Fruit fly (Drosophila melanogaster) whole organism, embryonic: Measurements from ENCODE around the gene heix.

ENCODE experiments used
- Abd-B ChIP-seq: fragments of 200-800 bp; sonication (Bioruptor generic); optimal IDR thresholded peaks from 2 replicates; lab custom pipeline; 2018; ENCODE audit warnings: missing biosample characterization, mild to moderate bottlenecking, missing genetic modification characterization, moderate library complexity
- CG10209 ChIP-seq: fragments of 200-800 bp; sonication (Bioruptor generic); optimal IDR thresholded peaks from 3 replicates; lab custom pipeline; 2017; ENCODE audit warnings: missing biosample characterization, mild to moderate bottlenecking, missing genetic modification characterization, missing genetic modification reagents
- CG10979 ChIP-seq: fragments of 200-800 bp; sonication (Bioruptor generic); optimal IDR thresholded peaks from 2 replicates; lab custom pipeline; 2018; ENCODE audit warnings: missing biosample characterization, mild to moderate bottlenecking, missing genetic modification characterization, moderate library complexity
- CG11560 ChIP-seq: fragments of 200-800 bp; sonication (Bioruptor generic); IDR thresholded peaks from 3 replicates; pipeline ENCODE4 v1.3.6; 2022; ENCODE audit warnings: missing biosample characterization, missing genetic modification characterization
- CG14441 ChIP-seq: fragments of 200-800 bp; sonication (Bioruptor generic); IDR thresholded peaks from 2 replicates; pipeline ENCODE4 v1.3.6; 2022; ENCODE audit warnings: missing biosample characterization, missing genetic modification characterization
- CG14965 ChIP-seq: fragments of 200-800 bp; sonication (Bioruptor generic); optimal IDR thresholded peaks from 2 replicates; lab custom pipeline; 2016; ENCODE audit warnings: missing biosample characterization, missing genetic modification characterization, borderline replicate concordance
- CG1603 ChIP-seq: fragments of 200-800 bp; sonication (Bioruptor generic); optimal IDR thresholded peaks from 2 replicates; lab custom pipeline; 2019; ENCODE audit warnings: missing biosample characterization, mild to moderate bottlenecking, missing genetic modification characterization, moderate library complexity
- CG18619 ChIP-seq: fragments of 200-800 bp; sonication (Bioruptor generic); optimal IDR thresholded peaks from 3 replicates; lab custom pipeline; 2017; ENCODE audit warnings: missing biosample characterization, mild to moderate bottlenecking, missing genetic modification characterization
- CG31224 ChIP-seq: fragments of 200-800 bp; sonication (Bioruptor generic); IDR thresholded peaks from 2 replicates; pipeline ENCODE4 v1.3.6; 2022; ENCODE audit warnings: missing biosample characterization, missing genetic modification characterization
- CG32767 ChIP-seq: fragments of 200-800 bp; sonication (Bioruptor generic); IDR thresholded peaks from 2 replicates; pipeline ENCODE4 v1.3.6; 2022; ENCODE audit warnings: missing biosample characterization, missing genetic modification characterization
- CG3281 ChIP-seq: fragments of 200-800 bp; sonication (Bioruptor generic); optimal IDR thresholded peaks from 3 replicates; lab custom pipeline; 2017; ENCODE audit warnings: missing biosample characterization, mild to moderate bottlenecking, missing genetic modification characterization
- CG3726 ChIP-seq: fragments of 200-800 bp; sonication (Bioruptor generic); IDR thresholded peaks from 3 replicates; pipeline ENCODE4, ENCODE4 v1.3.6; 2022; ENCODE audit warnings: missing biosample characterization, missing genetic modification characterization
- CG42726 ChIP-seq: fragments of 200-800 bp; sonication (Bioruptor generic); IDR thresholded peaks from 2 replicates; pipeline ENCODE4 v1.3.6; 2022; ENCODE audit warnings: missing biosample characterization, missing genetic modification characterization; ENCODE audit not compliant: partially characterized antibody
- CG4707 ChIP-seq: fragments of 200-800 bp; sonication (Bioruptor generic); optimal IDR thresholded peaks from 2 replicates; lab custom pipeline; 2018; ENCODE audit warnings: missing biosample characterization, mild to moderate bottlenecking, missing genetic modification characterization, moderate library complexity
- CG6254 ChIP-seq: fragments of 200-800 bp; sonication (Bioruptor generic); optimal IDR thresholded peaks from 3 replicates; lab custom pipeline; 2017; ENCODE audit warnings: mild to moderate bottlenecking, missing biosample characterization, missing genetic modification reagents, missing genetic modification characterization
- CG6813 ChIP-seq: fragments of 200-800 bp; sonication (Bioruptor generic); optimal IDR thresholded peaks from 2 replicates; lab custom pipeline; 2017; ENCODE audit warnings: missing biosample characterization, missing genetic modification characterization, mild to moderate bottlenecking, moderate library complexity, missing genetic modification reagents
- CG8924 ChIP-seq: fragments of 200-800 bp; optimal IDR thresholded peaks from 3 replicates; lab custom pipeline; 2019; ENCODE audit warnings: missing biosample characterization, mild to moderate bottlenecking, missing genetic modification characterization, moderate library complexity
- CG9876 ChIP-seq: fragments of 200-800 bp; sonication (Bioruptor generic); optimal IDR thresholded peaks from 2 replicates; lab custom pipeline; 2016; ENCODE audit warnings: missing biosample characterization, missing genetic modification characterization
- CHES-1-like ChIP-seq: fragments of 200-800 bp; sonication (Bioruptor generic); optimal IDR thresholded peaks from 2 replicates; lab custom pipeline; 2016; ENCODE audit warnings: missing biosample characterization, missing genetic modification characterization
- CTCF ChIP-seq: fragments of 200-800 bp; sonication (Bioruptor generic); optimal IDR thresholded peaks from 2 replicates; lab custom pipeline; 2017; ENCODE audit warnings: missing biosample characterization, mild to moderate bottlenecking, missing genetic modification characterization, moderate library complexity
- Deaf1 ChIP-seq: fragments of 200-800 bp; optimal IDR thresholded peaks from 3 replicates; lab custom pipeline; 2019; ENCODE audit warnings: missing biosample characterization, mild to moderate bottlenecking, missing genetic modification characterization, moderate library complexity
- Fer3 ChIP-seq: fragments of 200-800 bp; sonication (Bioruptor generic); optimal IDR thresholded peaks from 2 replicates; lab custom pipeline; 2018; ENCODE audit warnings: missing biosample characterization, mild to moderate bottlenecking, missing genetic modification characterization, moderate library complexity
- HmgD ChIP-seq: fragments of 200-800 bp; sonication (Bioruptor generic); optimal IDR thresholded peaks from 3 replicates; lab custom pipeline; 2016; ENCODE audit warnings: missing biosample characterization, missing genetic modification characterization
- Hr78 ChIP-seq, 2 experiments: fragments of 200-800 bp in 1 of 2; fragments of >200 bp in 1 of 2; sonication (Bioruptor generic) in 1 of 2; optimal IDR thresholded peaks; 2 replicates each; lab custom pipeline; 2017 to 2019; ENCODE audit warnings: missing biosample characterization in 2 of 2, missing genetic modification characterization in 2 of 2, mild to moderate bottlenecking in 1 of 2, moderate library complexity in 1 of 2
- Lpt ChIP-seq: fragments of >200 bp; optimal IDR thresholded peaks from 2 replicates; lab custom pipeline; 2018; ENCODE audit warnings: missing biosample characterization, missing genetic modification characterization
- Max ChIP-seq: fragments of 200-800 bp; sonication (Bioruptor generic); optimal IDR thresholded peaks from 2 replicates; lab custom pipeline; 2016; ENCODE audit warnings: missing biosample characterization, mild to moderate bottlenecking, missing genetic modification characterization
- Myb ChIP-seq: fragments of 200-800 bp; sonication (Bioruptor generic); optimal IDR thresholded peaks from 2 replicates; lab custom pipeline; 2016; ENCODE audit warnings: missing biosample characterization, missing genetic modification characterization
- NC2β ChIP-seq: fragments of 200-800 bp; sonication (Bioruptor generic); optimal IDR thresholded peaks from 2 replicates; lab custom pipeline; 2016; ENCODE audit warnings: missing biosample characterization, missing genetic modification characterization
- NFAT ChIP-seq: fragments of 200-800 bp; sonication (Bioruptor generic); IDR thresholded peaks from 2 replicates; pipeline ENCODE4 v1.3.6; 2022; ENCODE audit warnings: missing biosample characterization, missing genetic modification characterization
- Nf-YB ChIP-seq: fragments of 200-800 bp; sonication (Bioruptor generic); optimal IDR thresholded peaks from 3 replicates; lab custom pipeline; 2019; ENCODE audit warnings: missing biosample characterization, mild to moderate bottlenecking, missing genetic modification characterization, moderate library complexity
- Poxn ChIP-seq: fragments of 200-800 bp; sonication (Bioruptor generic); IDR thresholded peaks from 2 replicates; pipeline ENCODE4 v1.3.6; 2022; ENCODE audit warnings: missing biosample characterization, missing genetic modification characterization
- TFAM ChIP-seq: fragments of 200-800 bp; sonication (Bioruptor generic); optimal IDR thresholded peaks from 2 replicates; lab custom pipeline; 2017; ENCODE audit warnings: missing biosample characterization, missing genetic modification characterization, inconsistent platforms
- ab ChIP-seq: fragments of 200-800 bp; sonication (Bioruptor generic); optimal IDR thresholded peaks from 2 replicates; lab custom pipeline; 2016; ENCODE audit warnings: missing biosample characterization, missing genetic modification characterization
- br ChIP-seq: fragments of >200 bp; optimal IDR thresholded peaks from 2 replicates; lab custom pipeline; 2017
- cas ChIP-seq: fragments of 200-800 bp; sonication (Bioruptor generic); IDR thresholded peaks from 2 replicates; pipeline ENCODE4 v1.3.6; 2022; ENCODE audit warnings: missing biosample characterization, missing genetic modification characterization
- da ChIP-seq: fragments of 200-800 bp; sonication (Bioruptor generic); optimal IDR thresholded peaks from 2 replicates; lab custom pipeline; 2016; ENCODE audit warnings: missing biosample characterization, missing genetic modification characterization
- dati ChIP-seq: fragments of 200-800 bp; sonication (Bioruptor generic); IDR thresholded peaks from 2 replicates; pipeline ENCODE4 v1.3.6; 2022; ENCODE audit warnings: missing biosample characterization, missing genetic modification characterization
- ewg ChIP-seq: fragments of 200-800 bp; sonication (Bioruptor generic); optimal IDR thresholded peaks from 3 replicates; lab custom pipeline; 2017; ENCODE audit warnings: mild to moderate bottlenecking, missing biosample characterization, missing genetic modification reagents, missing genetic modification characterization
- fd102C ChIP-seq: fragments of 200-800 bp; sonication (Bioruptor generic); optimal IDR thresholded peaks from 2 replicates; lab custom pipeline; 2018; ENCODE audit warnings: missing biosample characterization, mild to moderate bottlenecking, missing genetic modification characterization, moderate library complexity
- gcm2 ChIP-seq: fragments of 200-800 bp; sonication (Bioruptor generic); optimal IDR thresholded peaks from 2 replicates; lab custom pipeline; 2016; ENCODE audit warnings: missing biosample characterization, missing genetic modification characterization
- gfzf ChIP-seq: fragments of 200-800 bp; sonication (Bioruptor generic); optimal IDR thresholded peaks from 2 replicates; lab custom pipeline; 2016; ENCODE audit warnings: missing biosample characterization, mild to moderate bottlenecking, missing genetic modification characterization, moderate library complexity
- grau ChIP-seq: fragments of 200-800 bp; optimal IDR thresholded peaks from 3 replicates; lab custom pipeline; 2019; ENCODE audit warnings: missing biosample characterization, mild to moderate bottlenecking, missing genetic modification characterization, moderate library complexity
- hb ChIP-seq: fragments of 200-800 bp; sonication (Bioruptor generic); IDR thresholded peaks from 3 replicates; pipeline ENCODE4 v1.3.6; 2022; ENCODE audit warnings: missing biosample characterization, missing genetic modification characterization; ENCODE audit not compliant: partially characterized antibody
- ind ChIP-seq: fragments of 200-800 bp; sonication (Bioruptor generic); optimal IDR thresholded peaks from 3 replicates; lab custom pipeline; 2016; ENCODE audit warnings: missing biosample characterization, missing genetic modification characterization
- lbe ChIP-seq: fragments of 200-800 bp; sonication (Bioruptor generic); optimal IDR thresholded peaks from 2 replicates; lab custom pipeline; 2016; ENCODE audit warnings: missing biosample characterization, mild to moderate bottlenecking, missing genetic modification characterization
- sd ChIP-seq: fragments of 200-800 bp; sonication (Bioruptor generic); optimal IDR thresholded peaks from 3 replicates; lab custom pipeline; 2018; ENCODE audit warnings: missing biosample characterization, mild to moderate bottlenecking, missing genetic modification characterization, moderate library complexity
- sima ChIP-seq: fragments of 200-800 bp; sonication (Bioruptor generic); optimal IDR thresholded peaks from 2 replicates; lab custom pipeline; 2016; ENCODE audit warnings: missing biosample characterization, missing genetic modification characterization
- tna ChIP-seq: fragments of 200-800 bp; sonication (Bioruptor generic); IDR thresholded peaks from 2 replicates; pipeline ENCODE4 v1.3.6; 2022; ENCODE audit warnings: missing biosample characterization, missing genetic modification characterization; ENCODE audit not compliant: partially characterized antibody
- unpg ChIP-seq: fragments of 200-800 bp; sonication (Bioruptor generic); optimal IDR thresholded peaks from 3 replicates; lab custom pipeline; 2018; ENCODE audit warnings: missing biosample characterization, mild to moderate bottlenecking, missing genetic modification characterization, moderate library complexity

Gene heix

DNA sequence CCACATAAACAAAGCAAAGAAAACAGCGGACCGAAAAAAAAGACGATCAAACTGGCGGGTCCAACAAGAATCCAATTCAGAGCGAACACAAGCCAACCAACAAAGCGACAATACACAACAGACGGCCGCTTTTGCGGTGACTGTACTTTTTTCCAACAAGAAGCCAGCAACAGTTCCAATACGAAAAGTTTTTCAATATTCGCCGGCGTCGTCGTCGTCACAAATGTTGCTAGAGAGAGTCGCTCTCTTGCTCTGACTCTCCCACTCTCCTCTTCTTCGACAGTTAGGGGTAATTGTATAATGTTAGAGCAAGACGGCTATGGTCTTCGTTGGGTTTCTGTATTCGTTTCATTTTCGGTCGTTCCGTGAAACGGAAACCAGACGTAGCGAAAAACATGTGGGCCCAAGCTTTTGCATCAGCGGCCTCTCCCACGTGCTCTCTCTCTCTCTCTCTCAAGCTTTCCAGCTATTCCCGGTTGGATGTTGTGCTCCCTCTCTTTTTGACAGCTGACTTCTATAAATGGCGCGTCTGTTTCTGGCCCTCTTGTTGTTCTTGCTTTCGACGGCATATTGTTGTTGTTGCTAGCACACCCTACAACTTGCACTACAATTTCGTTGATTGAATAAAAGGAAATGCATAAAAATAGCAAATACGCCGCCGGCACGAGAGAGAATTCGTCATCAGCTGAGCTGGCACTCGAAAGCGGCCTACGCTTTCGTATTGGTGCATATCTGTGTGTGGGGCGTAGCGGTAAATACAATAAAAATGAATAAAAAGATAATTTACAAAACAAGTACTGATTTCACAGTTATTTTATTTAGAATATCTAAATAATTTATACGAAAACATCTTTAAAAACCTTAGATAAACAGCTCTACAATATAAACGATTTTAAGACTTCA, 30.2 kb downstream of the heix start (continued):
- TF ChIP-seq lbe (GFP tag; lab: Kevin White, UChicago) = peak; percentile 85
- TF ChIP-seq CG10979 (tag; lab: Kevin White, UChicago) = peak; percentile 36
- no peak for TF ChIP-seq ind (GFP tag; lab: Kevin White, UChicago)
- no peak for TF ChIP-seq Myb (GFP tag; lab: Kevin White, UChicago)
- no peak for TF ChIP-seq CG32767 (GFP tag; lab: Robert Waterston, UW)
- TF ChIP-seq unpg (GFP tag; lab: Kevin White, UChicago) = peak; percentile 71
- no peak for TF ChIP-seq tna (GFP tag; lab: Robert Waterston, UW)
- peak; percentile 73 for TF ChIP-seq Deaf1 (tag; lab: Kevin White, UChicago)
- peak; percentile 67 for TF ChIP-seq grau (tag; lab: Kevin White, UChicago)
- peak; percentile 91 for TF ChIP-seq Max (GFP tag; lab: Kevin White, UChicago)
- no peak for TF ChIP-seq sima
- peak; percentile 38 for TF ChIP-seq TFAM
- peak; percentile 12 for TF ChIP-seq ewg (GFP tag; lab: Kevin White, UChicago)
- no peak for TF ChIP-seq Lpt
- peak; percentile 81 for TF ChIP-seq Fer3 (tag; lab: Kevin White, UChicago)
- peak; percentile 87 for TF ChIP-seq CG4707 (GFP tag; lab: Kevin White, UChicago)
- peak; percentile 83 for TF ChIP-seq CG8924 (tag; lab: Kevin White, UChicago)
- TF ChIP-seq CG14441 (GFP tag; lab: Robert Waterston, UW) = no peak
- TF ChIP-seq Abd-B (GFP tag; lab: Kevin White, UChicago) = no peak
- peak; percentile 59 for TF ChIP-seq sd (tag; lab: Kevin White, UChicago)
- TF ChIP-seq gfzf (GFP tag; lab: Kevin White, UChicago) = no peak
- TF ChIP-seq CG6254 (GFP tag; lab: Kevin White, UChicago) = peak; percentile 82
- TF ChIP-seq CG42726 (GFP tag; lab: Robert Waterston, UW) = no peak
- TF ChIP-seq CG11560 = no peak
- TF ChIP-seq Poxn (GFP tag; lab: Robert Waterston, UW) = no peak
- peak; percentile 17 for TF ChIP-seq CG14965
- no peak for TF ChIP-seq br (lab: Kevin White, UChicago)
- peak; percentile 63 for TF ChIP-seq NC2β (GFP tag; lab: Kevin White, UChicago)
- no peak for TF ChIP-seq fd102C (GFP tag; lab: Kevin White, UChicago)
- TF ChIP-seq HmgD (GFP tag; lab: Kevin White, UChicago) = peak; percentile 45
- peak; percentile 93 for TF ChIP-seq CG3281 (GFP tag; lab: Kevin White, UChicago)
- peak; percentile 22 for TF ChIP-seq ab (GFP tag; lab: Kevin White, UChicago)
- TF ChIP-seq CTCF (GFP tag; lab: Kevin White, UChicago) = peak; percentile 51
- TF ChIP-seq CG9876 (GFP tag; lab: Kevin White, UChicago) = no peak
- no peak for TF ChIP-seq hb (GFP tag; lab: Robert Waterston, UW)
- peak; percentile 39 for TF ChIP-seq CG18619 (GFP tag; lab: Kevin White, UChicago)
- TF ChIP-seq CG3726 (GFP tag; lab: Robert Waterston, UW) = no peak
- no peak for TF ChIP-seq dati
- TF ChIP-seq Nf-YB (GFP tag; lab: Kevin White, UChicago) = peak; percentile 68
- no peak for TF ChIP-seq cas
- TF ChIP-seq Hr78 (GFP tag; optimal IDR thresholded peaks at IDR 0.05; lab: Kevin White, UChicago) = peak in 1 of 2 experiments; percentile 13
- TF ChIP-seq CG31224 (GFP tag; lab: Robert Waterston, UW) = no peak
- TF ChIP-seq da (GFP tag; lab: Kevin White, UChicago) = no peak
- peak; percentile 41 for TF ChIP-seq CG10209 (GFP tag; lab: Kevin White, UChicago)
- peak; percentile 96 for TF ChIP-seq CG6813
- no peak for TF ChIP-seq NFAT (GFP tag; lab: Robert Waterston, UW)
- peak; percentile 48 for TF ChIP-seq CG1603
- TF ChIP-seq gcm2 (GFP tag; lab: Kevin White, UChicago) = peak; percentile 16
- TF ChIP-seq CHES-1-like = peak; percentile 21
